Fruit fly (Drosophila melanogaster) whole organism, embryonic: ENCODE results near the gene Nsun5.

ENCODE experiments used
- ATbp ChIP-seq: fragments of 200-800 bp; sonication (Bioruptor generic); optimal IDR thresholded peaks from 2 replicates; lab custom pipeline; 2017; ENCODE audit warnings: missing biosample characterization, mild to moderate bottlenecking, missing genetic modification characterization, missing genetic modification reagents
- Abd-B ChIP-seq: fragments of 200-800 bp; sonication (Bioruptor generic); optimal IDR thresholded peaks from 2 replicates; lab custom pipeline; 2018; ENCODE audit warnings: missing biosample characterization, mild to moderate bottlenecking, missing genetic modification characterization, moderate library complexity
- Ada2b ChIP-seq: fragments of 200-800 bp; sonication (Bioruptor generic); IDR thresholded peaks from 2 replicates; pipeline ENCODE4 v1.3.6; 2022; ENCODE audit warnings: missing biosample characterization, missing genetic modification characterization
- Asciz ChIP-seq: fragments of 200-800 bp; sonication (Bioruptor generic); optimal IDR thresholded peaks from 2 replicates; lab custom pipeline; 2017; ENCODE audit warnings: missing biosample characterization, mild to moderate bottlenecking, missing genetic modification characterization, missing genetic modification reagents
- Blimp-1 ChIP-seq: fragments of 200-800 bp; sonication (Bioruptor generic); optimal IDR thresholded peaks from 3 replicates; lab custom pipeline; 2018; ENCODE audit warnings: missing biosample characterization, missing genetic modification characterization, mild to moderate bottlenecking, moderate library complexity, missing genetic modification reagents
- CG14014 ChIP-seq: fragments of 200-800 bp; sonication (Bioruptor generic); IDR thresholded peaks from 2 replicates; pipeline ENCODE4 v1.3.6; 2022; ENCODE audit warnings: missing biosample characterization, missing genetic modification characterization
- CG14441 ChIP-seq: fragments of 200-800 bp; sonication (Bioruptor generic); IDR thresholded peaks from 2 replicates; pipeline ENCODE4 v1.3.6; 2022; ENCODE audit warnings: missing biosample characterization, missing genetic modification characterization
- CG1529 ChIP-seq: fragments of 200-800 bp; sonication (Bioruptor generic); optimal IDR thresholded peaks from 3 replicates; lab custom pipeline; 2018; ENCODE audit warnings: missing biosample characterization, missing genetic modification characterization
- CG17359 ChIP-seq: fragments of 200-800 bp; sonication (Bioruptor generic); optimal IDR thresholded peaks from 3 replicates; lab custom pipeline; 2018; ENCODE audit warnings: missing biosample characterization, mild to moderate bottlenecking, missing genetic modification characterization, moderate library complexity
- CG17361 ChIP-seq: fragments of 200-800 bp; sonication (Bioruptor generic); IDR thresholded peaks from 3 replicates; pipeline ENCODE4 v1.3.6; 2022; ENCODE audit warnings: missing biosample characterization, missing genetic modification characterization
- CG17385 ChIP-seq: fragments of 200-800 bp; sonication (Bioruptor generic); optimal IDR thresholded peaks from 3 replicates; lab custom pipeline; 2018; ENCODE audit warnings: missing biosample characterization, mild to moderate bottlenecking, missing genetic modification characterization
- CG17829 ChIP-seq: fragments of 200-800 bp; optimal IDR thresholded peaks from 2 replicates; lab custom pipeline; 2019; ENCODE audit warnings: missing biosample characterization, mild to moderate bottlenecking, missing genetic modification characterization, moderate library complexity
- CG3407 ChIP-seq: fragments of 200-800 bp; sonication (Bioruptor generic); optimal IDR thresholded peaks from 2 replicates; lab custom pipeline; 2018; ENCODE audit warnings: missing biosample characterization, mild to moderate bottlenecking, missing genetic modification characterization
- CG3726 ChIP-seq: fragments of 200-800 bp; sonication (Bioruptor generic); IDR thresholded peaks from 3 replicates; pipeline ENCODE4, ENCODE4 v1.3.6; 2022; ENCODE audit warnings: missing biosample characterization, missing genetic modification characterization
- CG4730 ChIP-seq: fragments of 200-800 bp; sonication (Bioruptor generic); IDR thresholded peaks from 2 replicates; pipeline ENCODE4 v1.3.6; 2022; ENCODE audit warnings: missing biosample characterization, missing genetic modification characterization
- CG5245 ChIP-seq: fragments of 200-800 bp; sonication (Bioruptor generic); optimal IDR thresholded peaks from 3 replicates; lab custom pipeline; 2016; ENCODE audit warnings: missing biosample characterization, missing genetic modification characterization
- CG7556 ChIP-seq: fragments of 200-800 bp; sonication (Bioruptor generic); optimal IDR thresholded peaks from 2 replicates; lab custom pipeline; 2017; ENCODE audit warnings: missing biosample characterization, mild to moderate bottlenecking, missing genetic modification characterization
- CG7963 ChIP-seq: fragments of 200-800 bp; sonication (Bioruptor generic); IDR thresholded peaks from 3 replicates; pipeline ENCODE4 v1.3.6; 2022; ENCODE audit warnings: missing biosample characterization, missing genetic modification characterization; ENCODE audit not compliant: partially characterized antibody
- CG8388 ChIP-seq: fragments of 200-800 bp; sonication (Bioruptor generic); optimal IDR thresholded peaks from 2 replicates; lab custom pipeline; 2019; ENCODE audit warnings: missing biosample characterization, mild to moderate bottlenecking, missing genetic modification characterization, moderate library complexity
- CG8478 ChIP-seq: fragments of >200 bp; optimal IDR thresholded peaks from 2 replicates; lab custom pipeline; 2018
- CG9727 ChIP-seq: fragments of 200-800 bp; sonication (Bioruptor generic); optimal IDR thresholded peaks from 3 replicates; lab custom pipeline; 2017; ENCODE audit warnings: missing biosample characterization, mild to moderate bottlenecking, missing genetic modification characterization
- CG9797 ChIP-seq: fragments of 200-800 bp; sonication (Bioruptor generic); optimal IDR thresholded peaks from 3 replicates; lab custom pipeline; 2018; ENCODE audit warnings: missing biosample characterization, mild to moderate bottlenecking, missing genetic modification characterization
- CTCF ChIP-seq: fragments of 200-800 bp; sonication (Bioruptor generic); optimal IDR thresholded peaks from 2 replicates; lab custom pipeline; 2017; ENCODE audit warnings: missing biosample characterization, mild to moderate bottlenecking, missing genetic modification characterization, moderate library complexity
- D ChIP-seq, 2 experiments: fragments of 200-800 bp in 1 of 2; fragments of >200 bp in 1 of 2; sonication (Bioruptor generic) in 1 of 2; optimal IDR thresholded peaks; 2 replicates in 1 of 2; 3 replicates in 1 of 2; lab custom pipeline; 2017; ENCODE audit warnings: mild to moderate bottlenecking in 1 of 2, missing biosample characterization in 1 of 2, missing genetic modification characterization in 1 of 2, missing genetic modification reagents in 1 of 2
- D19A ChIP-seq: fragments of 200-800 bp; optimal IDR thresholded peaks from 3 replicates; lab custom pipeline; 2019; ENCODE audit warnings: missing biosample characterization, mild to moderate bottlenecking, missing genetic modification characterization, moderate library complexity
- Dbx ChIP-seq: fragments of 200-800 bp; sonication (Bioruptor generic); IDR thresholded peaks from 3 replicates; pipeline ENCODE4 v1.3.6; 2022; ENCODE audit warnings: missing biosample characterization, missing genetic modification characterization
- Dll ChIP-seq: fragments of 200-800 bp; sonication (Bioruptor generic); IDR thresholded peaks from 4 replicates; pipeline ENCODE4 v1.3.6; 2022; ENCODE audit warnings: missing biosample characterization, missing genetic modification characterization; ENCODE audit not compliant: partially characterized antibody
- Drgx ChIP-seq: fragments of 200-800 bp; sonication (Bioruptor generic); IDR thresholded peaks from 2 replicates; pipeline ENCODE4 v1.3.6; 2022; ENCODE audit warnings: missing biosample characterization, missing genetic modification characterization
- ERR ChIP-seq: fragments of 200-800 bp; sonication (Bioruptor generic); optimal IDR thresholded peaks from 2 replicates; lab custom pipeline; 2016; ENCODE audit warnings: missing biosample characterization, missing genetic modification characterization
- Hr3 ChIP-seq: fragments of 200-800 bp; sonication (Bioruptor generic); optimal IDR thresholded peaks from 3 replicates; lab custom pipeline; 2016; ENCODE audit warnings: missing biosample characterization, missing genetic modification characterization
- Lim3 ChIP-seq: fragments of 200-800 bp; sonication (Bioruptor generic); IDR thresholded peaks from 2 replicates; pipeline ENCODE4 v1.3.6; 2022; ENCODE audit warnings: missing biosample characterization, missing genetic modification characterization
- Myb ChIP-seq: fragments of 200-800 bp; sonication (Bioruptor generic); optimal IDR thresholded peaks from 2 replicates; lab custom pipeline; 2016; ENCODE audit warnings: missing biosample characterization, missing genetic modification characterization
- Ssrp ChIP-seq: fragments of 200-800 bp; sonication (Bioruptor generic); optimal IDR thresholded peaks from 2 replicates; lab custom pipeline; 2018; ENCODE audit warnings: missing biosample characterization, mild to moderate bottlenecking, missing genetic modification characterization, moderate library complexity
- Xrp1 ChIP-seq: fragments of 200-800 bp; sonication (Bioruptor generic); IDR thresholded peaks from 2 replicates; pipeline ENCODE4 v1.3.6; 2022; ENCODE audit warnings: missing biosample characterization, missing genetic modification characterization
- ato ChIP-seq: fragments of 200-800 bp; sonication (Bioruptor generic); IDR thresholded peaks from 2 replicates; pipeline ENCODE4 v1.3.6; 2022; ENCODE audit warnings: missing biosample characterization, missing genetic modification characterization; ENCODE audit not compliant: partially characterized antibody
- chif ChIP-seq, 2 experiments: fragments of 200-800 bp; sonication (Bioruptor generic); optimal IDR thresholded peaks; 3 replicates each; lab custom pipeline; 2016; ENCODE audit warnings: missing biosample characterization in 2 of 2, missing genetic modification characterization in 2 of 2
- crol ChIP-seq: fragments of 200-800 bp; sonication (Bioruptor generic); IDR thresholded peaks from 2 replicates; pipeline ENCODE4 v1.3.6; 2022; ENCODE audit warnings: missing biosample characterization, missing genetic modification characterization
- dmrt11E ChIP-seq: fragments of 200-800 bp; sonication (Bioruptor generic); optimal IDR thresholded peaks from 3 replicates; lab custom pipeline; 2018; ENCODE audit warnings: missing biosample characterization, mild to moderate bottlenecking, missing genetic modification characterization, moderate library complexity
- fd64A ChIP-seq: fragments of 200-800 bp; sonication (Bioruptor generic); optimal IDR thresholded peaks from 3 replicates; lab custom pipeline; 2018; ENCODE audit warnings: missing biosample characterization, mild to moderate bottlenecking, missing genetic modification characterization
- gem ChIP-seq: fragments of 200-800 bp; sonication (Bioruptor generic); optimal IDR thresholded peaks from 2 replicates; lab custom pipeline; 2019; ENCODE audit warnings: missing biosample characterization, mild to moderate bottlenecking, missing genetic modification characterization, moderate library complexity
- gsb-n ChIP-seq: fragments of 200-800 bp; sonication (Bioruptor generic); optimal IDR thresholded peaks from 3 replicates; lab custom pipeline; 2018; ENCODE audit warnings: missing biosample characterization, mild to moderate bottlenecking, missing genetic modification characterization
- hb ChIP-seq: fragments of 200-800 bp; sonication (Bioruptor generic); IDR thresholded peaks from 3 replicates; pipeline ENCODE4 v1.3.6; 2022; ENCODE audit warnings: missing biosample characterization, missing genetic modification characterization; ENCODE audit not compliant: partially characterized antibody
- inv ChIP-seq: fragments of 200-800 bp; sonication (Bioruptor generic); IDR thresholded peaks from 2 replicates; pipeline ENCODE4 v1.3.6; 2022; ENCODE audit warnings: missing biosample characterization, missing genetic modification characterization; ENCODE audit not compliant: partially characterized antibody
- jing ChIP-seq: fragments of 200-800 bp; sonication (Bioruptor generic); optimal IDR thresholded peaks from 2 replicates; lab custom pipeline; 2018; ENCODE audit warnings: missing biosample characterization, mild to moderate bottlenecking, missing genetic modification characterization
- phol ChIP-seq: fragments of 200-800 bp; sonication (Bioruptor generic); optimal IDR thresholded peaks from 3 replicates; lab custom pipeline; 2018; ENCODE audit warnings: missing biosample characterization, mild to moderate bottlenecking, missing genetic modification characterization, moderate library complexity
- prd ChIP-seq, 3 experiments: fragments of >200 bp in 2 of 3; fragments of 200-800 bp in 1 of 3; sonication (Bioruptor generic) in 1 of 3; optimal IDR thresholded peaks in 2 of 3; IDR thresholded peaks in 1 of 3; 2 replicates in 2 of 3; 3 replicates in 1 of 3; pipeline versions ENCODE4 v1.3.6 to Lab custom; 2017 to 2022; ENCODE audit warnings: missing biosample characterization in 1 of 3, missing genetic modification characterization in 1 of 3
- row ChIP-seq: fragments of 200-800 bp; sonication (Bioruptor generic); IDR thresholded peaks from 3 replicates; pipeline ENCODE4 v1.3.6; 2022; ENCODE audit warnings: missing biosample characterization, missing genetic modification characterization
- sna ChIP-seq: fragments of 200-800 bp; sonication (Bioruptor generic); IDR thresholded peaks from 2 replicates; pipeline ENCODE4 v1.3.6; 2022; ENCODE audit warnings: missing biosample characterization, missing genetic modification characterization; ENCODE audit not compliant: partially characterized antibody
- wor ChIP-seq: fragments of 200-800 bp; sonication (Bioruptor generic); IDR thresholded peaks from 2 replicates; pipeline ENCODE4 v1.3.6; 2022; ENCODE audit warnings: missing biosample characterization, missing genetic modification characterization

Nsun5 gene

dm6 chr3R:19113836-19114235 lies 48.3 kb downstream of the Nsun5 start:
- TF ChIP-seq CG8478 (lab: Kevin White, UChicago) (no peak), fd64A (peak; percentile 22), crol (GFP tag; lab: Robert Waterston, UW) (no peak), Abd-B (GFP tag; lab: Kevin White, UChicago) (peak; percentile 41), ato (GFP tag; lab: Robert Waterston, UW) (peak; percentile 31; the same call in 1 of the 2 replicates), Drgx (GFP tag; lab: Robert Waterston, UW) (peak; percentile 24; the same call in 1 of the 2 replicates), D (optimal IDR thresholded peaks at IDR 0.05; lab: Kevin White, UChicago) (no peak), D (GFP tag; optimal IDR thresholded peaks at IDR 0.05; lab: Kevin White, UChicago) (peak; percentile 5), CG17385 (GFP tag; lab: Kevin White, UChicago) (peak; percentile 23), CG5245 (GFP tag; lab: Kevin White, UChicago) (no peak), CG17361 (GFP tag; lab: Robert Waterston, UW) (peak; percentile 56), Myb (GFP tag; lab: Kevin White, UChicago) (no peak), CG4730 (GFP tag; lab: Robert Waterston, UW) (no peak), Dll (GFP tag; lab: Robert Waterston, UW) (no peak), CTCF (GFP tag; lab: Kevin White, UChicago) (no peak), Ada2b (peak; percentile 26; the same call in 1 of the 2 replicates), wor (0 out of 2 replicates have a peak, but pooled peaks have one; percentile 27), CG14441 (peak; percentile 49; the same call in 1 of the 2 replicates), jing (GFP tag; lab: Kevin White, UChicago) (peak; percentile 9), CG1529 (GFP tag; lab: Kevin White, UChicago) (peak; percentile 41), hb (GFP tag; lab: Robert Waterston, UW) (peak; percentile 64; the same call in 2 of the 3 replicates), Hr3 (GFP tag; lab: Kevin White, UChicago) (peak; percentile 25), chif (GFP tag; optimal IDR thresholded peaks at IDR 0.05; lab: Kevin White, UChicago) (peak in 1 of 2 experiments; percentile 22), CG9797 (GFP tag; lab: Kevin White, UChicago) (no peak), CG3726 (no peak), Ssrp (peak; percentile 52), CG14014 (GFP tag; lab: Robert Waterston, UW) (no peak), Asciz (GFP tag; lab: Kevin White, UChicago) (peak; percentile 27), CG7556 (peak; percentile 3), Xrp1 (GFP tag; lab: Robert Waterston, UW) (0 out of 2 replicates have a peak, but pooled peaks have one; percentile 47), CG8388 (GFP tag; lab: Kevin White, UChicago) (peak; percentile 43), CG17829 (tag; lab: Kevin White, UChicago) (peak; percentile 17), Dbx (GFP tag; lab: Robert Waterston, UW) (no peak), gsb-n (tag; lab: Kevin White, UChicago) (peak; percentile 14), inv (GFP tag; lab: Robert Waterston, UW) (peak; percentile 25; the same call in 1 of the 2 replicates), Blimp-1 (GFP tag; lab: Kevin White, UChicago) (peak; percentile 50), dmrt11E (tag; lab: Kevin White, UChicago) (peak; percentile 34), row (GFP tag; lab: Robert Waterston, UW) (peak; percentile 49; the same call in 2 of the 3 replicates), CG3407 (GFP tag; lab: Kevin White, UChicago) (peak; percentile 24), prd (optimal IDR thresholded peaks at IDR 0.05; lab: Kevin White, UChicago) (no peak), prd (GFP tag; IDR thresholded peaks at IDR 0.05; lab: Robert Waterston, UW) (peak; percentile 56; the same call in 2 of the 3 replicates), CG9727 (GFP tag; lab: Kevin White, UChicago) (peak; percentile 6), CG7963 (GFP tag; lab: Robert Waterston, UW) (peak; percentile 60; the same call in 2 of the 3 replicates), ERR (no peak), ATbp (GFP tag; lab: Kevin White, UChicago) (peak; percentile 54), sna (GFP tag; lab: Robert Waterston, UW) (peak; percentile 43; the same call in 1 of the 2 replicates), gem (tag; lab: Kevin White, UChicago) (peak; percentile 62), Lim3 (GFP tag; lab: Robert Waterston, UW) (no peak), D19A (peak; percentile 7), phol (peak; percentile 54), CG17359 (tag; lab: Kevin White, UChicago) (peak; percentile 47)
